Worm (Caenorhabditis elegans): ENCODE measurements around the gene K11E4.6.

DNA sequence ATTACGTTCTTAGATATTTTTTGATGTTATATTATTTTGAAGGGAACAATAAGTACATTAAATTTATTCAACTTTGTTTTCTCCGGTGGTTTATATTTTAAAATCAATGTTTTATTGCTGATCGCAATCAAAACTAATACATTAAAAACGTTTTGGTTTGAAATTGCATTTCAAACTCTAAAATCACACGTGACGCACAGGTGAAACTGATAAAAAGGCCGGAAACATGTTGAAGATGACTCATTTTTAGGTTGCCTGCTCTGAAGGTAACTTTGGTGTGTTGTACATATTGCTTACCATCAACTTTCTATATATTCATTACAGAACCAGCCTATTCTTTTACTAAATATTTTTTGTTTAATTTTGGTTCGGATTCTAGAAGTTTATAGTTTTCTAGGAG, 38.7 kb upstream of the K11E4.6 start:
- TF ChIP-seq nhr-12 (tag; optimal IDR thresholded peaks at IDR 0.05) (no peak), elt-1 (tag; optimal IDR thresholded peaks at IDR 0.05; ENCODE audit: borderline replicate concordance, insufficient read depth) (no peak), pha-4 (tag; optimal IDR thresholded peaks at IDR 0.05) (no peak), lsy-2 (tag; optimal IDR thresholded peaks at IDR 0.05) (no peak), hlh-1 (tag; optimal IDR thresholded peaks at IDR 0.05) (no peak), unc-62 (GFP tag; optimal IDR thresholded peaks at IDR 0.05) (no peak), lin-13 (tag; optimal IDR thresholded peaks at IDR 0.05) (no peak), ces-1 (GFP tag; optimal IDR thresholded peaks at IDR 0.05) (no peak), mep-1 (tag; optimal IDR thresholded peaks at IDR 0.05) (no peak)
